Fruit fly (Drosophila melanogaster): ENCODE data around the gene CG14285.

dm6 chr3R:19014027-19014426 is 10.9 kb upstream of the CG14285 start:
- TF ChIP-seq EcR (GFP tag; optimal IDR thresholded peaks at IDR 0.05), result no peak
- TF ChIP-seq Pif1B (GFP tag; optimal IDR thresholded peaks at IDR 0.05), result no peak
- no peak for TF ChIP-seq CG8159 (tag; optimal IDR thresholded peaks at IDR 0.05)
- no peak for TF ChIP-seq CG10348 (GFP tag; IDR thresholded peaks at IDR 0.05)

Data from whole organism, pupa.